Fruit fly (Drosophila melanogaster) S2 (cell line): Measurements from ENCODE around the gene drongo.

ENCODE experiments used
- CG8478 ChIP-seq: fragments of >200 bp; optimal IDR thresholded peaks from 2 replicates; lab custom pipeline; 2018
- CTCF ChIP-seq, 2 experiments: fragments of >200 bp; optimal IDR thresholded peaks; 2 replicates each; lab custom pipeline; 2018

Gene drongo

DNA sequence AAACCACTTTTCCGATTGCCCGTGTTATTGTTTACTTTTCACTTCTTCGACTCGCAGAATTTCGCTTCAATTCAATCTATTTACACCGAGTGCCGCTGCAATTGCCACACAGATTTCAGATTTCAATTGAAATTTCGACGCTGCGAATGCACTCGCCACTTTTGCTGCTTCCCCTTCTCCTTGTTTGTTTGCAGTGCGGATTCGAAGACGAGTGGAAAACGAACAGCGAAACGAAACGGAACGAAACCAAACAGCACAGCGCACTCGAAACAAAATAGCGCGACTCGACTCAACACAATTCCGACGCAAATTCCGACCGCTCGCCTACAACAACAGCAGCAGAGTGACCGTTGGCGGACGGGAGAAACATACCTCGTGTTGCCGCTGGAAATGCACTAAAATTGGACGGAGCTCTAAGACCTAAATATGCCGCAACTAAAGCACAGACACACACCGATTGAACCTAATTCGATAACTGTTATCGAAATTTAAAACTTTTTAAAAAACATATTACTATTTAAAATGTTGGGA is at the start of gene drongo:
Gene drongo (minus strand): TSS at position 345 of the 531 bp plus-strand sequence.
- TF ChIP-seq CG8478 (no peak), CTCF (optimal IDR thresholded peaks at IDR 0.05; lab: Kevin White, UChicago) (peak; percentile 41 to 49)

DNA sequence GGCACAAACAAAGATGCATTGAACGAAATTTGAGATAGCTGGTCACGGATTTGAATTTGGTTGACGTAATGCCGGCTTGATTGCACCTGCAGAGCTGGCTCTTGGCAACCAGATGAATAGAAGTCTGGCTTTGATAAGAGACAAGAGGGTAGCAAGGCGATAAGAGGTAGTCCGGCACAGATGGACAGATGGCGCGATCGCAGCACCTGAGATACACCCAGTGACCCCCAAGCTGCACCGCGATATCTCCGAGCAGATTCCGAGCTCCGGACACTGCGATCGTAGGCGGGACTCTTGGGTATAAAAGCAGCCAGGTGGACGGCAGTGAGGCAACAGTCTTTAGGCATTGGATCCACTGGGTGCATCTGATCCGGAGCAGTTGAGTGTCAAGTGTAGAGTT is 47.4 kb upstream of the drongo start, which contains the start of gene Lsp1beta:
Gene Lsp1beta (plus strand): TSS at position 185 of the 400 bp plus-strand sequence.
- TF ChIP-seq CTCF (optimal IDR thresholded peaks at IDR 0.05; lab: Kevin White, UChicago) = no peak
- no peak for TF ChIP-seq CG8478

DNA sequence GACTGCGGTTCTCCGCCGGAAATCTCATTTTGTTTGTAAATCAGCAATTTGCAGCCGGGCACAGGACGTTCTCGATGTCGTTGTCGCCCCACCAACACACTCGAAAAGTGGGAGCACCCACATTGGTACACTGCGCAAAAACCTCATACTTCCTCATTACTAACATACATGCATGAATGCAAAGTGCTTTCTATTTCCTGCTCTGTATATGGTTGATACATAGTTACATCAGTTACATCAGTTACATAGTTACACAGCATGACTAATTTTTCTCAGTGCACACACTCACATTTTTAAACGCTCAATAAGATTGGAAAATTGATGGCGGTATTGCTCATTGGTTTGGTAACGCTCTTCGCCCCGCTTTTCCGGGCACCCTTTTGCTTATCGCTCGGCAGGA is 46.3 kb upstream of the drongo start:
- no peak for TF ChIP-seq CTCF (optimal IDR thresholded peaks at IDR 0.05; lab: Kevin White, UChicago)
- no peak for TF ChIP-seq CG8478

dm6 chr2L:895448-895847 is 44.6 kb upstream of the drongo start:
- no peak for TF ChIP-seq CG8478
- TF ChIP-seq CTCF (optimal IDR thresholded peaks at IDR 0.05; lab: Kevin White, UChicago) = no peak

DNA sequence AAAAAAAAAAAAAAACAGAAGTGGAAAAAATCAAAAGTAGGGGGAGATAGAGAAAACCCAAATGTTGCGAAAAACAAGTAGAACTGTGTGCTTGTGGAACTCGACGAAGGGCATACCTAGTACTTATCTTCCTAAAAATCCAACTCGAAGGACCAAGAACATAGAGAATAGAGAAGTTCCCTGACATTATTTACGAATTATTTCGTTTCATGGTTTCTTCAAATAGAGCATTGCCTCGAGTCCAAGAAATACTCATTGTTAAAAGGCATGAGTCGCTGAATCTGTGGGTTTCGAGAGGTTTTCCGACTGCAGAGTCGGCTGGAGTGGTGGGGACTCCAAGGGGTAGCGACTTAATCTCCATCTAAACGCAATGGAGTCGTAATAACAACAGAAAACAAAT is 42.3 kb upstream of the drongo start:
- TF ChIP-seq CG8478 = no peak
- no peak for TF ChIP-seq CTCF (optimal IDR thresholded peaks at IDR 0.05; lab: Kevin White, UChicago)

DNA sequence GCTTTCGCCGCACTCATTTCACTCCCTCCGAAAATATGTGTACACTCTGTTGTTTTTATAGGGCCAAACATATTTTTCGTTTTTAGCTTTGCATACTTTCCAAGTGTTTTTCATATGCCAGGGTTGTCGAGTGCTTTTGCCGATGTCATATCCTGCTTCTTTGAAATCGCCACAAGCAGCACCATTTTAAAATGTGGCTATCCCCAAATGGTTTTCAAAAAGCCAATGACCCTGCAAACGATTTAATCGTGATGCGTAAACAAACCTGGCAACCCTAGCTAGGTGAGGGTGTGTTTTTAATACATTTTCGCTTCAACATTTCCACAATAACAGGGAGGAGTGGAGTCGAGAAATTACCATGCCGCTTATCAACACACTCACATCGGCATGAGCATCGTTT is 41.6 kb upstream of the drongo start:
- TF ChIP-seq CTCF (optimal IDR thresholded peaks at IDR 0.05; lab: Kevin White, UChicago) (no peak), CG8478 (no peak)

dm6 chr2L:889799-890198 is 38.9 kb upstream of the drongo start:
- TF ChIP-seq CG8478 (no peak), CTCF (optimal IDR thresholded peaks at IDR 0.05; lab: Kevin White, UChicago) (no peak)

- TF ChIP-seq CG8478 (no peak), CTCF (optimal IDR thresholded peaks at IDR 0.05; lab: Kevin White, UChicago) (peak; percentile 68 to 70)
Measured at dm6 chr2L:887788-888187, 36.9 kb upstream of the drongo start.

DNA sequence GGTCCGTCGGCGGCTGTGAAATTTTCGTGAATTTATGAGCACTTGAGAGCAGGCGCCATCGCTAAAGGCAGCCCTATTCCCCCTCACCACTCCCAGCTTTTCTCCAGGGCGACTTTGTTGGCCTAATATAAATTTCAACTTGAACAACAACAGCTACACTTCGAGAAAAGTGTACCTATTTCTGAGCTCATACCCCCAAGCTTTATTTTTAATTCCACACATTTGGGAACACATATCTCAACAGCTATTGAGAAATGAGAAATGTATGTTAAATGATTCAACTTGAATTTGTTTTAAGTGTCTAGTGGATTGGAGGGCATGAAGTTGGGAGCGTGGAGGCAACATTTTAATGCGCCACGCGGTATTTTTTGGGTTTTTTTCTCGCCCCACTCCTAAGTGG is 35.9 kb upstream of the drongo start:
- no peak for TF ChIP-seq CTCF (optimal IDR thresholded peaks at IDR 0.05; lab: Kevin White, UChicago)
- no peak for TF ChIP-seq CG8478

DNA sequence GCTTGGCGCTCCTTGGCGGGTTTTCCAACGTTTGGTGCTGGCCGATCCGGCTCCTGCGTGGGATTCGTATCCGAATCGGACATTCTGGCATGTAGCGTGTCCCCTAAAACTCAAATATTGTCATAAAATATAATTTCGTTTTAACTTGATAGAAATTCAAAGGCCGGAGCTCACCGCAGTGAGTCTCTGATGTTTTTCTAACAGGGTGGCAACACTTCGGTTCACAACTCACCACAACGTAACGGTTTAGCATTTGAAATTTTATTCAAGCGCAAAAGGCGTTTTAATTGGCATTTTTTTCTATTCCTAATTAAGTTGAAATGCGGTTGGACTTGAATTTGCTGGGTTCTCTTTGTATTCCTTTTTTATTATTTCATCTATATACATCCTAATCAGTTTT is 34.1 kb upstream of the drongo start, which contains the start of gene CG15824:
Gene CG15824 (minus strand): TSS at position 172 of the 400 bp plus-strand sequence.
- peak; percentile 37 to 39 for TF ChIP-seq CTCF (optimal IDR thresholded peaks at IDR 0.05; lab: Kevin White, UChicago)
- no peak for TF ChIP-seq CG8478

DNA sequence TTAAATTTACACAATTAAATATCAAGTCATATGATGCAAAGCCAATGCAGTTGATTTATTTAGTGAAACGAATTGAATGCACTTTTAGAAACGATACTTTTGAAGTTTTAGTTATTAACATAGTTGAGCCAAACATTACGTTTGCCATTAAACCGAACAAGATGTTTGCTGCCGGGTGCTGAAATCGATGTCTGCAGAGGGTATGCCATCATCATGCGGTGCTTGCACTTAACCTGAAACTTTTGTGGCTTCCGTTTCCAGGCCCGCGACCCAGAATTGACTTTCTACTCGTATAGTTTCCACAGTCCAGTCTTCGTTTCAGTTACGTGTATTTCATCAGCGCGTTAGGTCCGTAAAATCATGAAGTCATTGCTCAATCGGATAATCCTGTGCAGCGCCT is 26.1 kb upstream of the drongo start, which contains the start of gene ninaA:
Gene ninaA (plus strand): TSS at position 301 of the 400 bp plus-strand sequence.
- TF ChIP-seq CTCF (optimal IDR thresholded peaks at IDR 0.05; lab: Kevin White, UChicago) (no peak), CG8478 (no peak)

- TF ChIP-seq CG8478 = no peak
- no peak for TF ChIP-seq CTCF (optimal IDR thresholded peaks at IDR 0.05; lab: Kevin White, UChicago)
Measured at dm6 chr2L:873724-874504, 23.0 kb upstream of the drongo start.

- TF ChIP-seq CTCF (optimal IDR thresholded peaks at IDR 0.05; lab: Kevin White, UChicago) (peak; percentile 88 to 96), CG8478 (no peak)
Measured at dm6 chr2L:871419-871846, 20.6 kb upstream of the drongo start.

DNA sequence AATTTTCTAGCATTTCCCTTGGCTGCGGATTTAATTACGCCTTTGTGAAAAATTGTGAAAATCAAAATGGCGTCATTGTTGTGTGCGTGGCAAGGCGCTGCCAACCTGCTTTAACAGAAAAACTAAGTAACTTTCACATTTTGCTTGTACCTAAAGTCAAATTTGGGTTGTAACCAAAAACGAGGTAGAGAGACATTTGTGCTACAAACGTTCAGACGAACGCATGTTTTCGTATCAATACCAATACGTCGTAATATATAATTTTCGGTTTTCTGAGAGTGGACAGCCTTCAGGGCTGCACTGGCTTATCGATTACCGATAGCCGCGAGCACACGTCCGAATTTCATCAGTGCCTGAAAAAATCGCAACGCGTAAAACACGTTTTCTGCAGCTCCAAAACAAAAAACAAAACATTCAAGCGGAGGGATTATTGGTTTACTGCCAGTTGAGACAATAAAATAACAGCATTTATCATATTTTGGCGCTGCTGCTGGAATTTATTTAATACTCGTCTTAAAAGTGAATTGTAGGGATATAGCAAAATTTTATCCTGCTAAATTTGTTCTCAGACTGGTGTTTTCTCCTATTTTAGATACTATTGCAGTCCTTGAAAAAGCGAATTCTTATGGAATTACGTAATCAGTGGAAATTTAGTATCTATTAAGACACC is 20.0 kb upstream of the drongo start:
- TF ChIP-seq CTCF (optimal IDR thresholded peaks at IDR 0.05; lab: Kevin White, UChicago) (peak in 1 of 2 experiments; percentile 43), CG8478 (no peak)

DNA sequence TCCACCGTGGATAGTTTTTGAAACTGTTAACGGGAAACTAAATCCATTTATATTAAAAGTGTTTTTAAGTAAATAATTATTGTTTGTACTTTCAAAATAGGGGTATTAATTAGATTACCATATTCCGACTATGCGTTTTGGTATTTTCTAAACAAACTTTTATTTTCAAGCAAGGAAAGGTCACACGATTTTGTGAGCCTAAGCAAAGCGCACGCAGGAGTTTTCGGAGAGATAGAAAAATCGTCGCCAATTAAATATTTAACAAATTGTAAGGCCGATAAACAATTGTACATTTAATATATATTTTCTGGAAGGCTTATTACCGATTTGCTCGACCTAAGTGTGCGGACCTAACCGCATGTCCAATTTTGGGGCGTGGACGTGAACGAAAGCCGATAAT is 19.4 kb upstream of the drongo start, which contains the start of gene PNUTS:
Gene PNUTS (plus strand): TSS at position 181 of the 400 bp plus-strand sequence.
- TF ChIP-seq CTCF (optimal IDR thresholded peaks at IDR 0.05; lab: Kevin White, UChicago) = no peak
- no peak for TF ChIP-seq CG8478
